Fruit fly (Drosophila melanogaster): Measurements from ENCODE around the gene Afg3l2.

Afg3l2 gene

DNA sequence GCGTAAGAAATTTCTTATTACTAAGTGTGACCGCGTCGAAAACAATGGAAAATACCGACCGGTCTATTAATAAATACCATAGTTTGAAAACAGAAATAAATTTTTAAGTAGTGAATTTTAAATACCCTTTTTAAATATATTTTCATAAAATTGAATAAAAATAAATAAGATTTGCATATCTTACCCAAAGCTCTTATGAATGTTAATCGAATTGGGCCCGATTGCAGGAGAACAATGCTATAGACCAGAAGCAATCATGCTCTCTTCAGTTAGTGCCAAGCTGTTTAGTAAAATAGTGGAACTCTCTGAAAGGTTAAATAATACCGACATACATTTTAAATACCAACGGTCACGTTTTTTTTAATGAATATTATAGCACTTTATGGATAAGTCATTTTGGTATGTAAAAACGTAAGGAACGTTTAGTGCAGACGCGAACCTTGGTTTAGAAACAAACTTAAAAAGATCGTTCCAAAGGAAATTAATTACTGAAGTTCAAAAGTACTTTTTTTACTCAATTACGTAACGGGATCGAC, at the start of gene Afg3l2 (continued):
- TF ChIP-seq CG9609 (GFP tag; optimal IDR thresholded peaks at IDR 0.05) (no peak), luna (GFP tag; optimal IDR thresholded peaks at IDR 0.05) (no peak), slou (GFP tag; optimal IDR thresholded peaks at IDR 0.05) (peak; percentile 84), sd (tag; optimal IDR thresholded peaks at IDR 0.05) (no peak), zen (tag; optimal IDR thresholded peaks at IDR 0.05) (peak; percentile 92), CG17829 (tag; optimal IDR thresholded peaks at IDR 0.05) (peak; percentile 79), gsb (GFP tag; IDR thresholded peaks at IDR 0.05) (no peak), CG6813 (GFP tag; optimal IDR thresholded peaks at IDR 0.05) (no peak), gcm2 (GFP tag; optimal IDR thresholded peaks at IDR 0.05) (no peak), nom (GFP tag; optimal IDR thresholded peaks at IDR 0.05) (no peak), twi (tag; optimal IDR thresholded peaks at IDR 0.05) (no peak), kay (GFP tag; optimal IDR thresholded peaks at IDR 0.05) (peak; percentile 33), caup (GFP tag; optimal IDR thresholded peaks at IDR 0.05; ENCODE audit: severe bottlenecking) (peak; percentile 38), NfI (GFP tag; optimal IDR thresholded peaks at IDR 0.05) (peak; percentile 43), Hr51 (GFP tag; optimal IDR thresholded peaks at IDR 0.05) (peak in 1 of 2 experiments; percentile 37), sqz (GFP tag; optimal IDR thresholded peaks at IDR 0.05) (peak; percentile 72), CG17186 (GFP tag; optimal IDR thresholded peaks at IDR 0.05) (no peak), Fer2 (tag; optimal IDR thresholded peaks at IDR 0.05) (peak; percentile 20), Max (GFP tag; optimal IDR thresholded peaks at IDR 0.05) (peak; percentile 74), CG31224 (GFP tag; IDR thresholded peaks at IDR 0.05) (peak; percentile 74), pum (GFP tag; optimal IDR thresholded peaks at IDR 0.05) (no peak), CG30431 (GFP tag; optimal IDR thresholded peaks at IDR 0.05) (no peak), CG10267 (tag; optimal IDR thresholded peaks at IDR 0.05) (peak; percentile 63), CG14860 (GFP tag; IDR thresholded peaks at IDR 0.05; ENCODE audit: partially characterized antibody) (no peak), Neu2 (GFP tag; optimal IDR thresholded peaks at IDR 0.05; ENCODE audit: borderline replicate concordance) (peak; percentile 63), tup (GFP tag; optimal IDR thresholded peaks at IDR 0.05) (no peak), CG17359 (tag; optimal IDR thresholded peaks at IDR 0.05) (peak; percentile 59), CG11398 (GFP tag; optimal IDR thresholded peaks at IDR 0.05) (no peak), dmrt99B (tag; optimal IDR thresholded peaks at IDR 0.05) (peak; percentile 72), GATAe (GFP tag; conservative IDR thresholded peaks at IDR 0.05) (no peak; the same call in 1 of the 2 replicates), CG14965 (GFP tag; optimal IDR thresholded peaks at IDR 0.05; ENCODE audit: borderline replicate concordance) (no peak), B-H2 (GFP tag; optimal IDR thresholded peaks at IDR 0.05) (no peak), nerfin-1 (tag; optimal IDR thresholded peaks at IDR 0.05) (no peak), chm (GFP tag; IDR thresholded peaks at IDR 0.05) (no peak), ab (GFP tag; optimal IDR thresholded peaks at IDR 0.05) (no peak), Xrp1 (GFP tag; IDR thresholded peaks at IDR 0.05) (peak; percentile 70; the same call in 1 of the 2 replicates), ase (GFP tag; IDR thresholded peaks at IDR 0.05) (peak; percentile 66; the same call in 2 of the 3 replicates), emc (GFP tag; optimal IDR thresholded peaks at IDR 0.05) (no peak), Usf (GFP tag; optimal IDR thresholded peaks at IDR 0.05) (no peak), NFAT (GFP tag; IDR thresholded peaks at IDR 0.05) (peak; percentile 34; the same call in 1 of the 2 replicates), sc (optimal IDR thresholded peaks at IDR 0.05) (no peak), sc (GFP tag; optimal IDR thresholded peaks at IDR 0.05) (peak; percentile 19), lov (optimal IDR thresholded peaks at IDR 0.05) (no peak), lov (GFP tag; IDR thresholded peaks at IDR 0.05) (peak; percentile 52; the same call in 1 of the 3 replicates), CG15011 (GFP tag; optimal IDR thresholded peaks at IDR 0.05) (no peak), CG2202 (tag; optimal IDR thresholded peaks at IDR 0.05) (no peak), Scr (GFP tag; IDR thresholded peaks at IDR 0.05; ENCODE audit: partially characterized antibody) (no peak), CG13775 (GFP tag; optimal IDR thresholded peaks at IDR 0.05) (peak; percentile 7), gcm (GFP tag; optimal IDR thresholded peaks at IDR 0.05) (no peak), CG33213 (GFP tag; optimal IDR thresholded peaks at IDR 0.05) (no peak)
